In the genomic region with DNA sequence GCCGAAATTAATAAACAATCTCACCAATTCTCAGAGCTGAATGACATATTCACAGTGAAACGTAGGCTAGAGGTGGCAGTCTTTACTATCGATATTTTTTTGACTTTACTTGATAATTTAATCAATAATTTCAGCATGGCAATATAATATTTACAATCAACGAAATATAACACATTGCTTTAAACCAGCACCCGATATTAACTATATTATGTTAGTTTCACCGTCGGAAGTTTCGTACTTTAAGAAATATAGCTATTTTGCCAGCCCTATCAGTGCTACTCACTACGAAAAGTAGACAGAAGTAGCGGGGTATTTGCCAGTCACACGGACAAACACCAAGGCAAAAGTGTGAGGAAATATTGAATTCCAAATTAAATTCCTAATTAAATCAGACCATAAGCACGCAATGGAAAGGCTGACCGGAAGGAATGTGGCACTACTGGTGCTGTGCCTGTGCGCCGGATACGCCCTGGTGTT, we compare ENCODE assay signal across 1 fruit fly cellular context.
A peak's percentile ranks its signal among the peaks of the same experiment; 100 is the strongest.
TF ChIP-seq lines count a peak whose summit lies in the region.

TSS of gene CG31917 (minus strand) at position 51 of the 477 bp plus-strand sequence.
TSS of gene Tfb5 (minus strand) at position 51 of the 477 bp plus-strand sequence.
TSS of gene SelT (plus strand) at position 139 of the 477 bp plus-strand sequence.

TF ChIP-seq in whole organism, embryonic, 481 proteins besides CTCF, POLR2A, EP300 and RAD21 (continued from another document and continues in another):
- TF ChIP-seq Hey (tag; optimal IDR thresholded peaks at IDR 0.05; lab: Kevin White, UChicago) (no peak), CHES-1-like (GFP tag; optimal IDR thresholded peaks at IDR 0.05; lab: Kevin White, UChicago) (peak; percentile 71), ssp (GFP tag; IDR thresholded peaks at IDR 0.05; lab: Robert Waterston, UW) (0 out of 2 replicates have a peak, but pooled peaks have one; percentile 23), ara (GFP tag; IDR thresholded peaks at IDR 0.05; lab: Robert Waterston, UW) (no peak), CG8281 (tag; optimal IDR thresholded peaks at IDR 0.05; lab: Kevin White, UChicago) (no peak), CG17802 (tag; optimal IDR thresholded peaks at IDR 0.05; lab: Kevin White, UChicago) (peak; percentile 36), CG6689 (GFP tag; IDR thresholded peaks at IDR 0.05; lab: Robert Waterston, UW) (no peak; the same call in 1 of the 2 replicates), ab (GFP tag; optimal IDR thresholded peaks at IDR 0.05; lab: Kevin White, UChicago) (no peak), abd-A (tag; optimal IDR thresholded peaks at IDR 0.05; lab: Kevin White, UChicago) (no peak), tin (GFP tag; optimal IDR thresholded peaks at IDR 0.05; lab: Kevin White, UChicago) (peak; percentile 51), Drgx (GFP tag; IDR thresholded peaks at IDR 0.05; lab: Robert Waterston, UW) (no peak), en (GFP tag; optimal IDR thresholded peaks at IDR 0.05; lab: Kevin White, UChicago) (no peak), CG6765 (GFP tag; optimal IDR thresholded peaks at IDR 0.05; lab: Kevin White, UChicago) (no peak), Camta (GFP tag; optimal IDR thresholded peaks at IDR 0.05; lab: Kevin White, UChicago) (no peak), eyg (GFP tag; optimal IDR thresholded peaks at IDR 0.05; lab: Kevin White, UChicago) (no peak), dati (GFP tag; IDR thresholded peaks at IDR 0.05; lab: Robert Waterston, UW) (no peak), CG9932 (GFP tag; IDR thresholded peaks at IDR 0.05; lab: Robert Waterston, UW) (peak; percentile 78), HmgZ (tag; optimal IDR thresholded peaks at IDR 0.05; lab: Kevin White, UChicago) (peak; percentile 76), tx (GFP tag; optimal IDR thresholded peaks at IDR 0.05; lab: Kevin White, UChicago) (peak; percentile 47), gce (GFP tag; IDR thresholded peaks at IDR 0.05; lab: Robert Waterston, UW) (no peak), ind (GFP tag; optimal IDR thresholded peaks at IDR 0.05; lab: Kevin White, UChicago) (peak; percentile 47), slou (GFP tag; optimal IDR thresholded peaks at IDR 0.05; lab: Kevin White, UChicago) (peak; percentile 39), shn (GFP tag; optimal IDR thresholded peaks at IDR 0.05; lab: Kevin White, UChicago) (peak; percentile 49), fd96Cb (tag; optimal IDR thresholded peaks at IDR 0.05; lab: Kevin White, UChicago) (peak; percentile 15), Spps (tag; optimal IDR thresholded peaks at IDR 0.05; lab: Kevin White, UChicago) (peak; percentile 3), crol (GFP tag; IDR thresholded peaks at IDR 0.05; lab: Robert Waterston, UW) (no peak), Ada2b (GFP tag; IDR thresholded peaks at IDR 0.05; lab: Robert Waterston, UW) (peak; percentile 46; the same call in 1 of the 2 replicates), kay (GFP tag; optimal IDR thresholded peaks at IDR 0.05; lab: Kevin White, UChicago) (peak; percentile 13), schlank (tag; optimal IDR thresholded peaks at IDR 0.05; lab: Kevin White, UChicago) (peak; percentile 3), CG18764 (GFP tag; optimal IDR thresholded peaks at IDR 0.05; lab: Kevin White, UChicago) (no peak), CG34224 (GFP tag; IDR thresholded peaks at IDR 0.05; lab: Robert Waterston, UW; ENCODE audit: partially characterized antibody) (peak; percentile 74), fru (optimal IDR thresholded peaks at IDR 0.05; lab: Kevin White, UChicago) (no peak), CG8478 (optimal IDR thresholded peaks at IDR 0.05; lab: Kevin White, UChicago) (no peak), Bgb (GFP tag; IDR thresholded peaks at IDR 0.05; lab: Robert Waterston, UW; ENCODE audit: partially characterized antibody) (peak; percentile 75), jing (GFP tag; optimal IDR thresholded peaks at IDR 0.05; lab: Kevin White, UChicago) (no peak), CG31388 (GFP tag; optimal IDR thresholded peaks at IDR 0.05; lab: Kevin White, UChicago) (no peak), nau (GFP tag; optimal IDR thresholded peaks at IDR 0.05; lab: Kevin White, UChicago) (no peak), H15 (GFP tag; IDR thresholded peaks at IDR 0.05; lab: Robert Waterston, UW) (no peak), CG6813 (GFP tag; optimal IDR thresholded peaks at IDR 0.05; lab: Kevin White, UChicago) (no peak), dan (GFP tag; IDR thresholded peaks at IDR 0.05; lab: Robert Waterston, UW) (no peak), slbo (GFP tag; IDR thresholded peaks at IDR 0.05; lab: Robert Waterston, UW) (peak; percentile 71), pum (GFP tag; optimal IDR thresholded peaks at IDR 0.05; lab: Kevin White, UChicago) (peak; percentile 15), exex (tag; optimal IDR thresholded peaks at IDR 0.05; lab: Kevin White, UChicago) (no peak), hb (GFP tag; IDR thresholded peaks at IDR 0.05; lab: Robert Waterston, UW; ENCODE audit: partially characterized antibody) (peak; percentile 58; the same call in 1 of the 3 replicates), Atf3 (GFP tag; optimal IDR thresholded peaks at IDR 0.05; lab: Kevin White, UChicago) (no peak), CG9609 (GFP tag; optimal IDR thresholded peaks at IDR 0.05; lab: Kevin White, UChicago) (peak; percentile 50), CG32532 (GFP tag; IDR thresholded peaks at IDR 0.05; lab: Robert Waterston, UW) (peak; percentile 50; the same call in 1 of the 2 replicates), Ravus (GFP tag; IDR thresholded peaks at IDR 0.05; lab: Robert Waterston, UW) (no peak), Trl (optimal IDR thresholded peaks at IDR 0.05; lab: Kevin White, UChicago) (no peak), Trl (GFP tag; optimal IDR thresholded peaks at IDR 0.05; lab: Kevin White, UChicago) (no peak), CG1832 (GFP tag; optimal IDR thresholded peaks at IDR 0.05; lab: Kevin White, UChicago) (no peak), al (GFP tag; IDR thresholded peaks at IDR 0.05; lab: Robert Waterston, UW) (no peak), CG4707 (GFP tag; optimal IDR thresholded peaks at IDR 0.05; lab: Kevin White, UChicago) (no peak), Eip74EF (GFP tag; optimal IDR thresholded peaks at IDR 0.05; lab: Kevin White, UChicago) (peak in 1 of 2 experiments; percentile 4), dm (GFP tag; optimal IDR thresholded peaks at IDR 0.05; lab: Kevin White, UChicago) (peak; percentile 62), CG11456 (GFP tag; IDR thresholded peaks at IDR 0.05; lab: Robert Waterston, UW) (no peak), CG7556 (GFP tag; optimal IDR thresholded peaks at IDR 0.05; lab: Kevin White, UChicago) (peak; percentile 47), dmrt11E (tag; optimal IDR thresholded peaks at IDR 0.05; lab: Kevin White, UChicago) (peak; percentile 52), crc (GFP tag; optimal IDR thresholded peaks at IDR 0.05; lab: Kevin White, UChicago) (no peak), CG2889 (GFP tag; IDR thresholded peaks at IDR 0.05; lab: Robert Waterston, UW) (no peak), vvl (GFP tag; IDR thresholded peaks at IDR 0.05; lab: Robert Waterston, UW) (peak; percentile 62), D19A (tag; optimal IDR thresholded peaks at IDR 0.05; lab: Kevin White, UChicago) (no peak), Hmr (GFP tag; optimal IDR thresholded peaks at IDR 0.05; lab: Kevin White, UChicago) (peak; percentile 73), CG2202 (tag; optimal IDR thresholded peaks at IDR 0.05; lab: Kevin White, UChicago) (no peak), HLH4C (GFP tag; IDR thresholded peaks at IDR 0.05; lab: Robert Waterston, UW; ENCODE audit: partially characterized antibody) (peak; percentile 65), CG30403 (GFP tag; optimal IDR thresholded peaks at IDR 0.05; lab: Kevin White, UChicago) (peak; percentile 77), CG1647 (GFP tag; optimal IDR thresholded peaks at IDR 0.05; lab: Kevin White, UChicago) (peak; percentile 35), Dad (GFP tag; optimal IDR thresholded peaks at IDR 0.05; lab: Kevin White, UChicago) (peak; percentile 65), nmo (GFP tag; optimal IDR thresholded peaks at IDR 0.05; lab: Kevin White, UChicago) (peak; percentile 76), ci (GFP tag; IDR thresholded peaks at IDR 0.05; lab: Robert Waterston, UW) (no peak), CG10431 (GFP tag; optimal IDR thresholded peaks at IDR 0.05; lab: Kevin White, UChicago) (no peak), Taf1 (GFP tag; IDR thresholded peaks at IDR 0.05; lab: Robert Waterston, UW) (0 out of 2 replicates have a peak, but pooled peaks have one; percentile 21), cato (GFP tag; optimal IDR thresholded peaks at IDR 0.05; lab: Kevin White, UChicago; ENCODE audit: borderline replicate concordance) (peak; percentile 8), tap (tag; optimal IDR thresholded peaks at IDR 0.05; lab: Kevin White, UChicago) (no peak), ash1 (GFP tag; optimal IDR thresholded peaks at IDR 0.05; lab: Kevin White, UChicago) (no peak), CG7357 (GFP tag; IDR thresholded peaks at IDR 0.05; lab: Robert Waterston, UW) (no peak), CG10147 (GFP tag; optimal IDR thresholded peaks at IDR 0.05; lab: Kevin White, UChicago) (no peak), ERR (GFP tag; optimal IDR thresholded peaks at IDR 0.05; lab: Kevin White, UChicago) (peak; percentile 25), CG7372 (GFP tag; IDR thresholded peaks at IDR 0.05; lab: Robert Waterston, UW) (0 out of 2 replicates have a peak, but pooled peaks have one; percentile 21), stc (GFP tag; IDR thresholded peaks at IDR 0.05; lab: Robert Waterston, UW) (no peak), klu (GFP tag; IDR thresholded peaks at IDR 0.05; lab: Robert Waterston, UW) (no peak), CG9727 (GFP tag; optimal IDR thresholded peaks at IDR 0.05; lab: Kevin White, UChicago) (peak; percentile 45), tna (GFP tag; IDR thresholded peaks at IDR 0.05; lab: Robert Waterston, UW; ENCODE audit: partially characterized antibody) (no peak), Deaf1 (tag; optimal IDR thresholded peaks at IDR 0.05; lab: Kevin White, UChicago) (no peak), HLH3B (GFP tag; IDR thresholded peaks at IDR 0.05; lab: Robert Waterston, UW) (peak; percentile 45; the same call in 1 of the 2 replicates), sd (tag; optimal IDR thresholded peaks at IDR 0.05; lab: Kevin White, UChicago) (peak; percentile 91), CG17829 (tag; optimal IDR thresholded peaks at IDR 0.05; lab: Kevin White, UChicago) (peak; percentile 63), CG17385 (GFP tag; optimal IDR thresholded peaks at IDR 0.05; lab: Kevin White, UChicago) (peak; percentile 20), slp2 (GFP tag; optimal IDR thresholded peaks at IDR 0.05; lab: Kevin White, UChicago) (no peak), CG9437 (GFP tag; optimal IDR thresholded peaks at IDR 0.05; lab: Kevin White, UChicago) (no peak), CG32772 (GFP tag; IDR thresholded peaks at IDR 0.05; lab: Robert Waterston, UW) (no peak), lola (GFP tag; optimal IDR thresholded peaks at IDR 0.05; lab: Kevin White, UChicago) (peak in 1 of 3 experiments; percentile 50), crp (GFP tag; optimal IDR thresholded peaks at IDR 0.05; lab: Kevin White, UChicago) (no peak), z (GFP tag; IDR thresholded peaks at IDR 0.05; lab: Robert Waterston, UW) (no peak), Side (GFP tag; optimal IDR thresholded peaks at IDR 0.05; lab: Kevin White, UChicago) (no peak), CG9876 (GFP tag; optimal IDR thresholded peaks at IDR 0.05; lab: Kevin White, UChicago) (peak; percentile 21), CG14667 (GFP tag; IDR thresholded peaks at IDR 0.05; lab: Robert Waterston, UW) (0 out of 2 replicates have a peak, but pooled peaks have one; percentile 12), CG11247 (GFP tag; IDR thresholded peaks at IDR 0.05; lab: Robert Waterston, UW) (no peak), Atf-2 (GFP tag; optimal IDR thresholded peaks at IDR 0.05; lab: Kevin White, UChicago) (peak; percentile 30), CG12071 (GFP tag; optimal IDR thresholded peaks at IDR 0.05; lab: Kevin White, UChicago) (no peak), chn (GFP tag; optimal IDR thresholded peaks at IDR 0.05; lab: Kevin White, UChicago) (peak; percentile 9), Chrac-16 (GFP tag; optimal IDR thresholded peaks at IDR 0.05; lab: Kevin White, UChicago) (peak; percentile 46), Meics (GFP tag; optimal IDR thresholded peaks at IDR 0.05; lab: Kevin White, UChicago) (no peak), pzg (GFP tag; optimal IDR thresholded peaks at IDR 0.05; lab: Kevin White, UChicago) (peak; percentile 83), Stat92E (GFP tag; optimal IDR thresholded peaks at IDR 0.05; lab: Kevin White, UChicago) (peak in 1 of 3 experiments; percentile 59), CG18599 (GFP tag; optimal IDR thresholded peaks at IDR 0.05; lab: Kevin White, UChicago) (peak; percentile 43), CG4854 (GFP tag; optimal IDR thresholded peaks at IDR 0.05; lab: Kevin White, UChicago) (peak; percentile 39), Lpt (GFP tag; optimal IDR thresholded peaks at IDR 0.05; lab: Kevin White, UChicago) (no peak), dpn (GFP tag; optimal IDR thresholded peaks at IDR 0.05; lab: Kevin White, UChicago) (peak; percentile 16 to 67), ro (GFP tag; IDR thresholded peaks at IDR 0.05; lab: Robert Waterston, UW) (no peak), sna (GFP tag; IDR thresholded peaks at IDR 0.05; lab: Robert Waterston, UW; ENCODE audit: partially characterized antibody) (peak; percentile 70), mld (GFP tag; IDR thresholded peaks at IDR 0.05; lab: Robert Waterston, UW; ENCODE audit: partially characterized antibody) (no peak), Xbp1 (GFP tag; optimal IDR thresholded peaks at IDR 0.05; lab: Kevin White, UChicago) (peak; percentile 65), Kr (GFP tag; optimal IDR thresholded peaks at IDR 0.05; lab: Kevin White, UChicago) (no peak), stwl (tag; optimal IDR thresholded peaks at IDR 0.05; lab: Kevin White, UChicago) (peak; percentile 49), sisA (GFP tag; IDR thresholded peaks at IDR 0.05; lab: Robert Waterston, UW) (peak; percentile 59; the same call in 1 of the 2 replicates), CG12104 (GFP tag; optimal IDR thresholded peaks at IDR 0.05; lab: Kevin White, UChicago) (peak; percentile 40), CG31365 (tag; optimal IDR thresholded peaks at IDR 0.05; lab: Kevin White, UChicago) (no peak), Vsx1 (GFP tag; optimal IDR thresholded peaks at IDR 0.05; lab: Kevin White, UChicago) (no peak), pnt (GFP tag; optimal IDR thresholded peaks at IDR 0.05; lab: Kevin White, UChicago) (no peak), Hand (GFP tag; optimal IDR thresholded peaks at IDR 0.05; lab: Kevin White, UChicago) (no peak), Med (GFP tag; lab: Kevin White, UChicago) (peak; percentile 92), CG12236 (GFP tag; optimal IDR thresholded peaks at IDR 0.05; lab: Kevin White, UChicago) (no peak), CG3065 (GFP tag; optimal IDR thresholded peaks at IDR 0.05; lab: Kevin White, UChicago) (no peak), MBD-R2 (GFP tag; IDR thresholded peaks at IDR 0.05; lab: Robert Waterston, UW) (peak; percentile 93), PHDP (tag; optimal IDR thresholded peaks at IDR 0.05; lab: Kevin White, UChicago) (peak; percentile 68)
